Fruit fly (Drosophila melanogaster) whole organism, wandering third instar larva: ENCODE measurements around the gene TM9SF2.

Experiments
- Abd-B ChIP-seq: fragments of >200 bp; optimal IDR thresholded peaks from 2 replicates; lab custom pipeline; 2017; ENCODE audit warnings: missing biosample characterization, missing genetic modification characterization
- CG32264 ChIP-seq: fragments of 200-800 bp; sonication (Bioruptor generic); optimal IDR thresholded peaks from 2 replicates; lab custom pipeline; 2016; ENCODE audit warnings: missing biosample characterization, missing genetic modification characterization
- CrebA ChIP-seq: fragments of 200-800 bp; sonication (Bioruptor generic); optimal IDR thresholded peaks from 2 replicates; lab custom pipeline; 2016; ENCODE audit warnings: missing biosample characterization, mild to moderate bottlenecking, missing genetic modification characterization, borderline replicate concordance
- Dfd ChIP-seq: fragments of >200 bp; optimal IDR thresholded peaks from 2 replicates; lab custom pipeline; 2017; ENCODE audit warnings: missing biosample characterization, missing genetic modification characterization
- Dif ChIP-seq: fragments of 200-275, 200-300 bp; sonication (Bioruptor generic); optimal IDR thresholded peaks from 2 replicates; lab custom pipeline; 2018; ENCODE audit warnings: missing biosample characterization, missing genetic modification characterization; ENCODE audit not compliant: partially characterized antibody
- GATAd ChIP-seq: sonication (Bioruptor generic); optimal IDR thresholded peaks from 2 replicates; lab custom pipeline; 2016; ENCODE audit warnings: missing biosample characterization, missing genetic modification characterization
- HLH106 ChIP-seq: fragments of 200-800 bp; optimal IDR thresholded peaks from 3 replicates; lab custom pipeline; 2019; ENCODE audit warnings: missing biosample characterization, mild to moderate bottlenecking, missing genetic modification characterization, moderate library complexity
- Hnf4 ChIP-seq: fragments of 200-800 bp; sonication (Bioruptor generic); optimal IDR thresholded peaks from 2 replicates; lab custom pipeline; 2016; ENCODE audit warnings: missing biosample characterization, mild to moderate bottlenecking, missing genetic modification characterization
- Hr78 ChIP-seq: fragments of >200 bp; optimal IDR thresholded peaks from 2 replicates; lab custom pipeline; 2017; ENCODE audit warnings: missing biosample characterization, missing genetic modification characterization
- Hr83 ChIP-seq: fragments of 200-300 bp; sonication (Bioruptor generic); optimal IDR thresholded peaks from 2 replicates; lab custom pipeline; 2016; ENCODE audit warnings: missing biosample characterization, mild to moderate bottlenecking, missing genetic modification characterization, moderate library complexity; ENCODE audit not compliant: poor library complexity, severe bottlenecking
- Jra ChIP-seq: sonication (Bioruptor generic); optimal IDR thresholded peaks from 2 replicates; lab custom pipeline; 2016; ENCODE audit warnings: missing biosample characterization, missing genetic modification characterization
- Mio ChIP-seq: sonication (Bioruptor generic); optimal IDR thresholded peaks from 2 replicates; lab custom pipeline; 2016; ENCODE audit warnings: missing biosample characterization, missing genetic modification characterization
- Myc ChIP-seq: fragments of >200 bp; optimal IDR thresholded peaks from 2 replicates; lab custom pipeline; 2017
- OdsH ChIP-seq: fragments of 200-800 bp; sonication (Bioruptor generic); optimal IDR thresholded peaks from 2 replicates; lab custom pipeline; 2016; ENCODE audit warnings: missing biosample characterization, mild to moderate bottlenecking, missing genetic modification characterization
- Rel ChIP-seq, 2 experiments: fragments of 200-800 bp; sonication (Bioruptor generic) in 1 of 2; optimal IDR thresholded peaks; 2 replicates in 1 of 2; 3 replicates in 1 of 2; lab custom pipeline; 2016 to 2019; ENCODE audit warnings: mild to moderate bottlenecking in 2 of 2, missing biosample characterization in 2 of 2, missing genetic modification characterization in 2 of 2, moderate library complexity in 1 of 2
- Vsx2 ChIP-seq: fragments of 200-300, 225-300 bp; sonication (Bioruptor generic); optimal IDR thresholded peaks from 2 replicates; lab custom pipeline; 2018; ENCODE audit warnings: missing biosample characterization, missing genetic modification characterization; ENCODE audit not compliant: partially characterized antibody
- brk ChIP-seq: fragments of 200-800 bp; sonication (Bioruptor generic); optimal IDR thresholded peaks from 2 replicates; lab custom pipeline; 2016; ENCODE audit warnings: missing biosample characterization, mild to moderate bottlenecking, missing genetic modification characterization
- dl ChIP-seq, 2 experiments: fragments of 175-275, 200-275 bp in 1 of 2; fragments of 200-275 bp in 1 of 2; sonication (Bioruptor generic); optimal IDR thresholded peaks; lab custom pipeline; 2018; ENCODE audit warnings: mild to moderate bottlenecking in 2 of 2, missing biosample characterization in 2 of 2, missing genetic modification characterization in 2 of 2, moderate library complexity in 2 of 2; ENCODE audit not compliant: partially characterized antibody in 2 of 2, insufficient read depth in 1 of 2
- dmrt93B ChIP-seq: fragments of 200-800 bp; sonication (Bioruptor generic); optimal IDR thresholded peaks from 2 replicates; lab custom pipeline; 2018; ENCODE audit warnings: missing biosample characterization, mild to moderate bottlenecking, missing genetic modification characterization
- dsf ChIP-seq: sonication (Bioruptor generic); optimal IDR thresholded peaks from 2 replicates; lab custom pipeline; 2016; ENCODE audit warnings: missing biosample characterization, missing genetic modification characterization, borderline replicate concordance
- ey ChIP-seq: fragments of 200-800 bp; sonication (Bioruptor generic); optimal IDR thresholded peaks from 2 replicates; lab custom pipeline; 2016; ENCODE audit warnings: missing biosample characterization, missing genetic modification characterization
- foxo ChIP-seq, 2 experiments: fragments of 200-800 bp; sonication (Bioruptor generic); optimal IDR thresholded peaks; 2 replicates in 1 of 2; 3 replicates in 1 of 2; lab custom pipeline; 2016 to 2017; ENCODE audit warnings: missing biosample characterization in 2 of 2, missing genetic modification characterization in 2 of 2
- h ChIP-seq: fragments of 200-800 bp; sonication (Bioruptor generic); optimal IDR thresholded peaks from 3 replicates; lab custom pipeline; 2016; ENCODE audit warnings: missing biosample characterization, mild to moderate bottlenecking, missing genetic modification characterization
- lola ChIP-seq: fragments of >200 bp; optimal IDR thresholded peaks from 2 replicates; lab custom pipeline; 2017; ENCODE audit warnings: missing biosample characterization, missing genetic modification characterization
- pan ChIP-seq: fragments of >200 bp; optimal IDR thresholded peaks from 2 replicates; lab custom pipeline; 2017
- psq ChIP-seq: fragments of 200-800 bp; sonication (Bioruptor generic); optimal IDR thresholded peaks from 3 replicates; lab custom pipeline; 2017; ENCODE audit warnings: missing biosample characterization, mild to moderate bottlenecking, missing genetic modification characterization, moderate library complexity
- rgr ChIP-seq: fragments of 200-800 bp; sonication (Bioruptor generic); optimal IDR thresholded peaks from 3 replicates; lab custom pipeline; 2016; ENCODE audit warnings: missing biosample characterization, mild to moderate bottlenecking, missing genetic modification characterization
- sage ChIP-seq: fragments of 200-800 bp; sonication (Bioruptor generic); optimal IDR thresholded peaks from 2 replicates; lab custom pipeline; 2016; ENCODE audit warnings: missing biosample characterization, mild to moderate bottlenecking, missing genetic modification characterization
- sv ChIP-seq: fragments of 200-800 bp; sonication (Bioruptor generic); optimal IDR thresholded peaks from 3 replicates; lab custom pipeline; 2016; ENCODE audit warnings: missing biosample characterization, missing genetic modification characterization
- usp ChIP-seq: fragments of >200 bp; optimal IDR thresholded peaks from 2 replicates; lab custom pipeline; 2017; ENCODE audit warnings: missing biosample characterization, missing genetic modification characterization
- woc ChIP-seq: sonication (Bioruptor generic); optimal IDR thresholded peaks from 2 replicates; lab custom pipeline; 2016; ENCODE audit warnings: missing biosample characterization, mild to moderate bottlenecking, missing genetic modification characterization

The TM9SF2 gene

DNA sequence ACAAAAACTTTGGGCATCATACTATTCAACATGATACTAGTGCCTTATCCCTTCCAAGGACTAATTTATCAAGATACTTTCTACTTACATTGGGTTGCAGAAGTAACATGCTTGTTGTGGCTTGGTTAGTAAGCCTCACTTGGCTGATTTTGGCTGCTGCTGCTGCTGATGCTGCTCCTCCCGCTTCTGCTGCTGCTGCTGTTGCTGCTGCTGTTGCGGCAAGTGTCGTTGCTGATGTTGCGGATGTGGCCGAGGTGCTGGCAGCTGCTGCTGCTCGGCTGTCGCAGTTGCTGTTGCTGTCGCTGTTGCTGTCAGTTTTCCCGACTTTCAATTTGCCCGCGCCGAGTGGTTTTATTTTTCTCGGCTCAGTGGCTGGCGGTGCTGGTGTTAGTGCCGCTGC is 44.1 kb downstream of the TM9SF2 start:
- TF ChIP-seq Myc (lab: Kevin White, UChicago): no peak
- no peak for TF ChIP-seq OdsH (GFP tag; lab: Kevin White, UChicago)
- TF ChIP-seq Dfd (GFP tag; lab: Kevin White, UChicago): peak; percentile 91

DNA sequence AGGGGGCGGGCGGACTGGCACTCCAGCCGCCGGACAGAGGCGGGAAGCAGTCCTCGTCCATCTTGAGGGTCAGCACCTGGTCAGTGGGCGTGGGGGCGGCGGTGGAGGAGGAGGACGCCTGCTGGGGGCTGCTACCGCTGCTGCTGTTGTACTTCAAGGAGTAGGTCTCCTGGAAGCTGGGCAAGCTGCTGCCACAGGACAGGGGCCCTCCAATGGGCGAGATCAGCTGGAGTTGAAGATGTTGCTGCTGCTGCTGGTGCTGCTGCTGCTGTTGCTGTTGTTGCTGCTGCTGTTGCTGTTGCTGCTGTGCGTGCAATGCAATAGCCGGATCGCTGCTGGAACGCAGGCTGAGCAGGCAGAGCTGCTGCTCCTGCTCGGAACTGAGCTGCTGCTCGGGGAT is 45.4 kb downstream of the TM9SF2 start:
- TF ChIP-seq HLH106 (tag; lab: Kevin White, UChicago) (no peak), Dfd (GFP tag; lab: Kevin White, UChicago) (peak; percentile 92), ey (no peak)
- TF ChIP-seq, all 38 proteins: peak for 1

DNA sequence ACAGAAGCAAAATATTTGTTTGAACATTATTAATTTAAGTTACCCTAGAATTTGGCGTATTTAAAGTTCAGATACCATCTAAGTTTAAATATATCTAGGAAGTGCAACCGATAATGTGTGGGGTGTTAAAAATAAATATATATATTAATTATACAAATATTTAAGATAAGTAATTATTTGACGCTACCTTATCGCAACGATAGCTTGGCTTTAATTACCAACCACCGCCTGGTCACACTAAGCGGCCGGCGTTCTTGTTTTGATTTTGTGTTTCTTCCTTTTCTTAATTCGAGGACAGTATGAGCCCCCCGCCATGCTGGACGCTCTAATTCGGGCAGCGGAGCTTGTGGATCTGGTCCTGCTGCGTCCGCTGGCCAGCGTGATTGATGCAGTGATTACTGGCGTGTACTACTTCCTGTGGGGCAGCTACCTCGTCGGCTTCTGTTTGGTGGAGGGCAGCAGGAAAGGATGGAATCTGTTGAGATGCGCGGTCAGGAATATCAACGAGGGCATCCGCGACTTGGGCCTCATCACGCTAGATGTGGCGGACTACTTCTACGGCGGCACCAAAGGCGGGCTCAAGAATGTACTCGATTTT is 51.9 kb downstream of the TM9SF2 start, which contains the start of gene CG2617:
TSS of gene CG2617 (plus strand) at position 233 of the 598 bp plus-strand sequence.
- TF ChIP-seq pan (lab: Kevin White, UChicago) (no peak), psq (GFP tag; lab: Kevin White, UChicago) (peak; percentile 26), dmrt93B (GFP tag; lab: Kevin White, UChicago) (no peak)

DNA sequence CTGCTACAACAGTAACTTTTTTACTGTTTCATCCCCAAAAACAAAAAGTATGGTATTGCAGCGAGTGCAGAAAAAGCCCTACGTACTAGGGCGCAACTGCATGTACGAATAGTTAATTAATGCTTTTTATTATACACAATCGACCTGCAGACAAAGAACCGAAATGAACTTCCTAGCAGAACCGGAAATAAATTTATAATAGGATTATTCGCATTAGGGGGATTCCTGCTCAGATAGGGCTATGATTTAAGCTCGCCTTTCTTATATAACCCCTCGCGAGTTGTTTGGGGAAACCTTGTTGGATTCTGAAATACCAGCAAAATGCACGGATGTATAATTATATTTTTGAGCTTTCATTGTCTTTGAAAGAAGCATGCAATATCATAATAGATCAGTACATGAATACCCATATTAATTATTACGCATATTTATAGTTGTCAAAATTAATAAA is 52.4 kb downstream of the TM9SF2 start, which contains the start of gene Cen:
TSS of gene Cen (minus strand) at position 199 of the 451 bp plus-strand sequence.
- peak; percentile 55 for TF ChIP-seq rgr
- no peak for TF ChIP-seq Vsx2 (GFP tag; lab: Kevin White, UChicago)
- no peak for TF ChIP-seq dsf (GFP tag; lab: Kevin White, UChicago)
- TF ChIP-seq usp (GFP tag; lab: Kevin White, UChicago): no peak
- no peak for TF ChIP-seq woc (GFP tag; lab: Kevin White, UChicago)
- TF ChIP-seq Hnf4: peak; percentile 57
- TF ChIP-seq Jra: peak; percentile 13
- no peak for TF ChIP-seq Dfd (GFP tag; lab: Kevin White, UChicago)
- peak; percentile 28 for TF ChIP-seq GATAd (GFP tag; lab: Kevin White, UChicago)
- peak; percentile 43 for TF ChIP-seq sage (GFP tag; lab: Kevin White, UChicago)
- TF ChIP-seq h (GFP tag; lab: Kevin White, UChicago): no peak
- TF ChIP-seq Hr78 (GFP tag; lab: Kevin White, UChicago): no peak
- TF ChIP-seq Rel (GFP tag; optimal IDR thresholded peaks at IDR 0.05; lab: Kevin White, UChicago): no peak
- no peak for TF ChIP-seq Rel (tag; optimal IDR thresholded peaks at IDR 0.05; lab: Kevin White, UChicago)
- TF ChIP-seq ey: peak; percentile 57
- TF ChIP-seq dl (GFP tag; optimal IDR thresholded peaks at IDR 0.05; lab: Kevin White, UChicago; ENCODE audit: insufficient read depth in 1 of 2, partially characterized antibody in 2 of 2): no peak
- peak; percentile 50 for TF ChIP-seq HLH106 (tag; lab: Kevin White, UChicago)
- no peak for TF ChIP-seq brk (GFP tag; lab: Kevin White, UChicago)
- TF ChIP-seq Hr83 (GFP tag; lab: Kevin White, UChicago): peak; percentile 5
- no peak for TF ChIP-seq pan (lab: Kevin White, UChicago)
- no peak for TF ChIP-seq Myc (lab: Kevin White, UChicago)
- no peak for TF ChIP-seq sv (GFP tag; lab: Kevin White, UChicago)
- TF ChIP-seq psq (GFP tag; lab: Kevin White, UChicago): peak; percentile 51
- no peak for TF ChIP-seq CG32264
- no peak for TF ChIP-seq lola (GFP tag; lab: Kevin White, UChicago)
- no peak for TF ChIP-seq CrebA (GFP tag; lab: Kevin White, UChicago)
- TF ChIP-seq Mio: no peak
- no peak for TF ChIP-seq Abd-B (GFP tag; lab: Kevin White, UChicago)
- peak in 1 of 2 experiments; percentile 65 for TF ChIP-seq foxo (GFP tag; optimal IDR thresholded peaks at IDR 0.05; lab: Kevin White, UChicago)
- TF ChIP-seq Dif (GFP tag; lab: Kevin White, UChicago): no peak
- TF ChIP-seq, all 38 proteins: peak for 10
